Fruit fly (Drosophila melanogaster) whole organism, embryonic: ENCODE results near the gene nonA.

Experiments
- ATbp ChIP-seq: fragments of 200-800 bp; sonication (Bioruptor generic); optimal IDR thresholded peaks from 2 replicates; lab custom pipeline; 2017; ENCODE audit warnings: missing biosample characterization, mild to moderate bottlenecking, missing genetic modification characterization, missing genetic modification reagents
- Abd-B ChIP-seq: fragments of 200-800 bp; sonication (Bioruptor generic); optimal IDR thresholded peaks from 2 replicates; lab custom pipeline; 2018; ENCODE audit warnings: missing biosample characterization, mild to moderate bottlenecking, missing genetic modification characterization, moderate library complexity
- Atf6 ChIP-seq: fragments of 200-800 bp; sonication (Bioruptor generic); IDR thresholded peaks from 2 replicates; pipeline ENCODE4 v1.3.6; 2022; ENCODE audit warnings: missing biosample characterization, missing genetic modification characterization
- CG10147 ChIP-seq: fragments of 200-800 bp; sonication (Bioruptor generic); optimal IDR thresholded peaks from 2 replicates; lab custom pipeline; 2019; ENCODE audit warnings: missing biosample characterization, mild to moderate bottlenecking, missing genetic modification characterization, moderate library complexity
- CG10654 ChIP-seq: fragments of 200-800 bp; sonication (Bioruptor generic); optimal IDR thresholded peaks from 2 replicates; lab custom pipeline; 2016; ENCODE audit warnings: missing biosample characterization, missing genetic modification characterization
- CG11093 ChIP-seq: fragments of 200-800 bp; sonication (Bioruptor generic); IDR thresholded peaks from 3 replicates; pipeline ENCODE4 v1.3.6; 2022; ENCODE audit warnings: missing biosample characterization, missing genetic modification characterization
- CG11247 ChIP-seq: fragments of 200-800 bp; sonication (Bioruptor generic); IDR thresholded peaks from 2 replicates; pipeline ENCODE4 v1.3.6; 2022; ENCODE audit warnings: missing biosample characterization, missing genetic modification characterization
- CG11695 ChIP-seq: fragments of 200-800 bp; sonication (Bioruptor generic); IDR thresholded peaks from 3 replicates; pipeline ENCODE4 v1.3.6; 2022; ENCODE audit warnings: missing biosample characterization, missing genetic modification characterization
- CG12659 ChIP-seq: fragments of 200-800 bp; sonication (Bioruptor generic); optimal IDR thresholded peaks from 3 replicates; lab custom pipeline; 2017; ENCODE audit warnings: mild to moderate bottlenecking, missing biosample characterization, missing genetic modification reagents, missing genetic modification characterization
- CG14860 ChIP-seq: fragments of 200-800 bp; sonication (Bioruptor generic); IDR thresholded peaks from 3 replicates; pipeline ENCODE4 v1.3.6; 2022; ENCODE audit warnings: missing biosample characterization, missing genetic modification characterization; ENCODE audit not compliant: partially characterized antibody
- CG15269 ChIP-seq: fragments of 200-800 bp; sonication (Bioruptor generic); optimal IDR thresholded peaks from 2 replicates; lab custom pipeline; 2018; ENCODE audit warnings: missing biosample characterization, mild to moderate bottlenecking, missing genetic modification characterization, moderate library complexity
- CG1602 ChIP-seq: fragments of 200-800 bp; sonication (Bioruptor generic); optimal IDR thresholded peaks from 3 replicates; lab custom pipeline; 2016; ENCODE audit warnings: missing biosample characterization, missing genetic modification characterization
- CG1603 ChIP-seq: fragments of 200-800 bp; sonication (Bioruptor generic); optimal IDR thresholded peaks from 2 replicates; lab custom pipeline; 2019; ENCODE audit warnings: missing biosample characterization, mild to moderate bottlenecking, missing genetic modification characterization, moderate library complexity
- CG17612 ChIP-seq: fragments of 200-800 bp; sonication (Bioruptor generic); IDR thresholded peaks from 2 replicates; pipeline ENCODE4 v1.3.6; 2022; ENCODE audit warnings: missing biosample characterization, missing genetic modification characterization
- CG17912 ChIP-seq: fragments of 200-800 bp; sonication (Bioruptor generic); optimal IDR thresholded peaks from 2 replicates; lab custom pipeline; 2018; ENCODE audit warnings: missing biosample characterization, mild to moderate bottlenecking, missing genetic modification characterization
- CG18764 ChIP-seq: fragments of 200-800 bp; sonication (Bioruptor generic); optimal IDR thresholded peaks from 3 replicates; lab custom pipeline; 2016; ENCODE audit warnings: missing biosample characterization, missing genetic modification characterization
- CG2120 ChIP-seq: fragments of 200-800 bp; sonication (Bioruptor generic); optimal IDR thresholded peaks from 3 replicates; lab custom pipeline; 2016; ENCODE audit warnings: missing biosample characterization, missing genetic modification characterization
- CG2202 ChIP-seq: fragments of 200-800 bp; sonication (Bioruptor generic); optimal IDR thresholded peaks from 2 replicates; lab custom pipeline; 2018; ENCODE audit warnings: missing biosample characterization, mild to moderate bottlenecking, missing genetic modification characterization
- CG2712 ChIP-seq: fragments of 200-800 bp; optimal IDR thresholded peaks from 3 replicates; lab custom pipeline; 2019; ENCODE audit warnings: missing biosample characterization, mild to moderate bottlenecking, missing genetic modification characterization, moderate library complexity
- CG30403 ChIP-seq: fragments of 200-800 bp; sonication (Bioruptor generic); optimal IDR thresholded peaks from 3 replicates; lab custom pipeline; 2016; ENCODE audit warnings: missing biosample characterization, missing genetic modification characterization
- CG31365 ChIP-seq: fragments of 200-800 bp; sonication (Bioruptor generic); optimal IDR thresholded peaks from 2 replicates; lab custom pipeline; 2018; ENCODE audit warnings: missing biosample characterization, mild to moderate bottlenecking, missing genetic modification characterization
- CG3995 ChIP-seq: fragments of 200-800 bp; sonication (Bioruptor generic); optimal IDR thresholded peaks from 3 replicates; lab custom pipeline; 2016; ENCODE audit warnings: missing biosample characterization, missing genetic modification characterization
- CG6254 ChIP-seq: fragments of 200-800 bp; sonication (Bioruptor generic); optimal IDR thresholded peaks from 3 replicates; lab custom pipeline; 2017; ENCODE audit warnings: mild to moderate bottlenecking, missing biosample characterization, missing genetic modification reagents, missing genetic modification characterization
- CG8359 ChIP-seq: fragments of 200-800 bp; sonication (Bioruptor generic); optimal IDR thresholded peaks from 2 replicates; lab custom pipeline; 2017; ENCODE audit warnings: missing biosample characterization, mild to moderate bottlenecking, missing genetic modification characterization, borderline replicate concordance
- CkIIα-i1 ChIP-seq: fragments of 200-800 bp; sonication (Bioruptor generic); IDR thresholded peaks from 2 replicates; pipeline ENCODE4 v1.3.6; 2022; ENCODE audit warnings: missing biosample characterization, missing genetic modification characterization
- Eip74EF ChIP-seq, 2 experiments: fragments of 200-800 bp in 1 of 2; fragments of >200 bp in 1 of 2; sonication (Bioruptor generic) in 1 of 2; optimal IDR thresholded peaks; 2 replicates each; lab custom pipeline; 2017 to 2019; ENCODE audit warnings: missing biosample characterization in 2 of 2, missing genetic modification characterization in 2 of 2, mild to moderate bottlenecking in 1 of 2, moderate library complexity in 1 of 2
- Elba2 ChIP-seq: fragments of 200-800 bp; sonication (Bioruptor generic); optimal IDR thresholded peaks from 3 replicates; lab custom pipeline; 2016; ENCODE audit warnings: missing biosample characterization, missing genetic modification characterization
- Ets65A ChIP-seq: fragments of 200-800 bp; sonication (Bioruptor generic); peaks from one replicate; lab custom pipeline; 2016; ENCODE audit warnings: missing biosample characterization, missing genetic modification characterization
- H15 ChIP-seq: fragments of 200-800 bp; sonication (Bioruptor generic); IDR thresholded peaks from 3 replicates; pipeline ENCODE4 v1.3.6; 2022; ENCODE audit warnings: missing biosample characterization, missing genetic modification characterization
- HLH4C ChIP-seq: fragments of 200-800 bp; sonication (Bioruptor generic); IDR thresholded peaks from 3 replicates; pipeline ENCODE4 v1.3.6; 2022; ENCODE audit warnings: missing biosample characterization, missing genetic modification characterization; ENCODE audit not compliant: partially characterized antibody
- Hr39 ChIP-seq: fragments of >200 bp; optimal IDR thresholded peaks from 2 replicates; lab custom pipeline; 2017
- Usf ChIP-seq: fragments of 200-800 bp; sonication (Bioruptor generic); optimal IDR thresholded peaks from 2 replicates; lab custom pipeline; 2017; ENCODE audit warnings: missing genotype, missing biosample characterization, missing genetic modification characterization
- Vsx1 ChIP-seq: fragments of 200-800 bp; sonication (Bioruptor generic); optimal IDR thresholded peaks from 2 replicates; lab custom pipeline; 2017; ENCODE audit warnings: missing biosample characterization, mild to moderate bottlenecking, missing genetic modification characterization, missing genetic modification reagents
- croc ChIP-seq: fragments of 200-800 bp; sonication (Bioruptor generic); conservative IDR thresholded peaks from 3 replicates; pipeline ENCODE4 v1.3.6; 2022; ENCODE audit warnings: missing biosample characterization, missing genetic modification characterization
- fd96Cb ChIP-seq: fragments of 200-800 bp; sonication (Bioruptor generic); optimal IDR thresholded peaks from 2 replicates; lab custom pipeline; 2018; ENCODE audit warnings: missing biosample characterization, mild to moderate bottlenecking, missing genetic modification characterization, moderate library complexity
- ftz-f1 ChIP-seq: fragments of 200-800 bp; sonication (Bioruptor generic); optimal IDR thresholded peaks from 2 replicates; lab custom pipeline; 2016; ENCODE audit warnings: missing biosample characterization, missing genetic modification characterization
- gfzf ChIP-seq: fragments of 200-800 bp; sonication (Bioruptor generic); optimal IDR thresholded peaks from 2 replicates; lab custom pipeline; 2016; ENCODE audit warnings: missing biosample characterization, mild to moderate bottlenecking, missing genetic modification characterization, moderate library complexity
- insv ChIP-seq, 2 experiments: fragments of 200-800 bp; sonication (Bioruptor generic); optimal IDR thresholded peaks; 3 replicates each; lab custom pipeline; 2016 to 2018; ENCODE audit warnings: missing biosample characterization in 2 of 2, missing genetic modification characterization in 2 of 2
- lbe ChIP-seq: fragments of 200-800 bp; sonication (Bioruptor generic); optimal IDR thresholded peaks from 2 replicates; lab custom pipeline; 2016; ENCODE audit warnings: missing biosample characterization, mild to moderate bottlenecking, missing genetic modification characterization
- nom ChIP-seq: fragments of 200-800 bp; sonication (Bioruptor generic); optimal IDR thresholded peaks from 2 replicates; lab custom pipeline; 2017; ENCODE audit warnings: missing biosample characterization, missing genetic modification characterization, mild to moderate bottlenecking, moderate library complexity, missing genetic modification reagents
- psq ChIP-seq: fragments of 200-800 bp; sonication (Bioruptor generic); optimal IDR thresholded peaks from 2 replicates; lab custom pipeline; 2017; ENCODE audit warnings: missing biosample characterization, missing genetic modification characterization
- repo ChIP-seq: fragments of 200-800 bp; sonication (Bioruptor generic); optimal IDR thresholded peaks from 2 replicates; lab custom pipeline; 2016; ENCODE audit warnings: missing biosample characterization, missing genetic modification characterization
- shn ChIP-seq: fragments of 200-800 bp; sonication (Bioruptor generic); optimal IDR thresholded peaks from 3 replicates; lab custom pipeline; 2016; ENCODE audit warnings: missing biosample characterization, missing genetic modification characterization
- slbo ChIP-seq: fragments of 200-800 bp; sonication (Bioruptor generic); IDR thresholded peaks from 2 replicates; pipeline ENCODE4 v1.3.6; 2022; ENCODE audit warnings: missing biosample characterization, missing genetic modification characterization
- sob ChIP-seq: fragments of 200-800 bp; sonication (Bioruptor generic); IDR thresholded peaks from 2 replicates; pipeline ENCODE4 v1.3.6; 2022; ENCODE audit warnings: missing biosample characterization, missing genetic modification characterization
- sug ChIP-seq: fragments of 200-800 bp; optimal IDR thresholded peaks from 2 replicates; lab custom pipeline; 2019; ENCODE audit warnings: missing biosample characterization, mild to moderate bottlenecking, missing genetic modification characterization, moderate library complexity
- tup ChIP-seq: fragments of 200-800 bp; sonication (Bioruptor generic); optimal IDR thresholded peaks from 2 replicates; lab custom pipeline; 2016; ENCODE audit warnings: missing biosample characterization, mild to moderate bottlenecking, missing genetic modification characterization, moderate library complexity
- tx ChIP-seq: fragments of 200-800 bp; sonication (Bioruptor generic); optimal IDR thresholded peaks from 2 replicates; lab custom pipeline; 2016; ENCODE audit warnings: missing biosample characterization, missing genetic modification characterization
- unpg ChIP-seq: fragments of 200-800 bp; sonication (Bioruptor generic); optimal IDR thresholded peaks from 3 replicates; lab custom pipeline; 2018; ENCODE audit warnings: missing biosample characterization, mild to moderate bottlenecking, missing genetic modification characterization, moderate library complexity
- usp ChIP-seq: fragments of >200 bp; optimal IDR thresholded peaks from 2 replicates; lab custom pipeline; 2017; ENCODE audit warnings: missing biosample characterization, missing genetic modification characterization

The nonA gene

dm6 chrX:16313078-16313875 is 48.1 kb upstream of the nonA start, which contains the start of the genes CG9915 and SWIP (continued):
- TF ChIP-seq lbe (GFP tag; lab: Kevin White, UChicago) = no peak
- TF ChIP-seq CG30403 (GFP tag; lab: Kevin White, UChicago) = no peak
- TF ChIP-seq usp (GFP tag; lab: Kevin White, UChicago) = no peak
- peak; percentile 67; the same call in 2 of the 3 replicates for TF ChIP-seq CG14860
- TF ChIP-seq CG17912 (GFP tag; lab: Kevin White, UChicago) = no peak
- TF ChIP-seq unpg (GFP tag; lab: Kevin White, UChicago) = peak; percentile 7
- TF ChIP-seq CG2120 (GFP tag; lab: Kevin White, UChicago) = peak; percentile 24
- TF ChIP-seq croc (GFP tag; lab: Robert Waterston, UW) = no peak
- no peak for TF ChIP-seq CG15269 (tag; lab: Kevin White, UChicago)
- TF ChIP-seq psq (GFP tag; lab: Kevin White, UChicago) = no peak
- TF ChIP-seq CG31365 (tag; lab: Kevin White, UChicago) = no peak
- TF ChIP-seq repo (GFP tag; lab: Kevin White, UChicago) = no peak
- TF ChIP-seq sug = no peak
- TF ChIP-seq tup (GFP tag; lab: Kevin White, UChicago) = no peak
- TF ChIP-seq CkIIα-i1 (GFP tag; lab: Robert Waterston, UW) = no peak
- TF ChIP-seq CG1602 (GFP tag; lab: Kevin White, UChicago) = no peak
- TF ChIP-seq Elba2 = no peak
- TF ChIP-seq insv (GFP tag; optimal IDR thresholded peaks at IDR 0.05; lab: Kevin White, UChicago) = no peak
- TF ChIP-seq CG11093 = no peak
- peak; percentile 83 for TF ChIP-seq HLH4C (GFP tag; lab: Robert Waterston, UW)
- peak; percentile 44 for TF ChIP-seq CG12659 (GFP tag; lab: Kevin White, UChicago)
- TF ChIP-seq slbo (GFP tag; lab: Robert Waterston, UW) = peak; percentile 36; the same call in 1 of the 2 replicates
- no peak for TF ChIP-seq Ets65A (GFP tag; lab: Kevin White, UChicago)
- TF ChIP-seq Vsx1 (GFP tag; lab: Kevin White, UChicago) = no peak
- no peak for TF ChIP-seq Usf (GFP tag; lab: Kevin White, UChicago)
- no peak for TF ChIP-seq Abd-B
- TF ChIP-seq fd96Cb (tag; lab: Kevin White, UChicago) = no peak
- TF ChIP-seq ftz-f1 = no peak
- no peak for TF ChIP-seq ATbp (GFP tag; lab: Kevin White, UChicago)
- no peak for TF ChIP-seq Hr39 (lab: Kevin White, UChicago)
- TF ChIP-seq CG1603 = peak; percentile 68
- no peak for TF ChIP-seq gfzf (GFP tag; lab: Kevin White, UChicago)
- no peak for TF ChIP-seq CG17612 (GFP tag; lab: Robert Waterston, UW)
- no peak for TF ChIP-seq tx (GFP tag; lab: Kevin White, UChicago)
- no peak for TF ChIP-seq CG10147
- no peak for TF ChIP-seq CG6254 (GFP tag; lab: Kevin White, UChicago)
- TF ChIP-seq CG11247 (GFP tag; lab: Robert Waterston, UW) = no peak
- TF ChIP-seq Eip74EF (GFP tag; optimal IDR thresholded peaks at IDR 0.05; lab: Kevin White, UChicago) = no peak
- TF ChIP-seq CG18764 (GFP tag; lab: Kevin White, UChicago) = peak; percentile 100
- no peak for TF ChIP-seq Atf6 (GFP tag; lab: Robert Waterston, UW)
- TF ChIP-seq CG10654 (GFP tag; lab: Kevin White, UChicago) = no peak
- TF ChIP-seq H15 (GFP tag; lab: Robert Waterston, UW) = no peak
- no peak for TF ChIP-seq nom
- TF ChIP-seq sob (GFP tag; lab: Robert Waterston, UW) = no peak
- TF ChIP-seq CG2202 (tag; lab: Kevin White, UChicago) = no peak
- TF ChIP-seq shn = no peak
- TF ChIP-seq CG8359 (GFP tag; lab: Kevin White, UChicago) = no peak
- TF ChIP-seq CG3995 (GFP tag; lab: Kevin White, UChicago) = no peak
- TF ChIP-seq CG11695 = no peak
- peak; percentile 12 for TF ChIP-seq CG2712 (tag; lab: Kevin White, UChicago)
